Fruit fly (Drosophila melanogaster) Kc167 (cell line): ENCODE results near the gene Akt.

ENCODE experiments used
- Myc ChIP-seq: fragments of >200 bp; optimal IDR thresholded peaks from 2 replicates; lab custom pipeline; 2017; ENCODE audit warnings: missing external identifiers
- Sin3A ChIP-seq: fragments of >200 bp; optimal IDR thresholded peaks from 2 replicates; lab custom pipeline; 2018; ENCODE audit warnings: missing external identifiers
- insv ChIP-seq: fragments of >200 bp; optimal IDR thresholded peaks from 3 replicates; lab custom pipeline; 2018; ENCODE audit warnings: missing external identifiers
- psq ChIP-seq: fragments of >200 bp; optimal IDR thresholded peaks from 2 replicates; lab custom pipeline; 2017; ENCODE audit warnings: missing external identifiers
- ttk ChIP-seq: sonication (Bioruptor generic); optimal IDR thresholded peaks from 2 replicates; lab custom pipeline; 2017; ENCODE audit warnings: missing external identifiers

DNA sequence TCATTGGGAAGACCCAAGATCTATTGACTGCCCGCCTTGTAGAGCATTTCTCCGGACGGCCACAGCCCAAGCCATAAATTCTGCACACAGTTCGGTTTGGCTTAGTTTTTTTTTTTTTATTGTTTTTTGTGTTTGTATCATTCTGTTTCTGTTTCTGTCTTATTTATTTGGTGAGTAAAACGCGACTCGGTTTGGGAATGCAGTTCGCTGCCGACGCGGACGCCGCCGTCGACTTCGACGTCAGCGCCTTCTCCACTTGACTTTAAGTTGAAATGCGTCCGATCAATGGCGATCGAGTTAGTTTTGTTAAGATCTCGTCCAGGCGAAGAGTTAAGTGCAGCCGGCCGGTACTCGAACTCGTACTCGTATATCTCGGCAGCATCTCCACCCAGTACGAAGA lies 16.8 kb downstream of the Akt start, which contains the start of gene Sb:
- TF ChIP-seq ttk (lab: Kevin White, UChicago) = no peak
- no peak for TF ChIP-seq Myc
- no peak for TF ChIP-seq psq (lab: Kevin White, UChicago)
- TF ChIP-seq Sin3A (lab: Kevin White, UChicago) = no peak
- no peak for TF ChIP-seq insv (lab: Kevin White, UChicago)
